Worm (Caenorhabditis elegans): Measurements from ENCODE around the gene C34D1.4.

C34D1.4 gene

DNA sequence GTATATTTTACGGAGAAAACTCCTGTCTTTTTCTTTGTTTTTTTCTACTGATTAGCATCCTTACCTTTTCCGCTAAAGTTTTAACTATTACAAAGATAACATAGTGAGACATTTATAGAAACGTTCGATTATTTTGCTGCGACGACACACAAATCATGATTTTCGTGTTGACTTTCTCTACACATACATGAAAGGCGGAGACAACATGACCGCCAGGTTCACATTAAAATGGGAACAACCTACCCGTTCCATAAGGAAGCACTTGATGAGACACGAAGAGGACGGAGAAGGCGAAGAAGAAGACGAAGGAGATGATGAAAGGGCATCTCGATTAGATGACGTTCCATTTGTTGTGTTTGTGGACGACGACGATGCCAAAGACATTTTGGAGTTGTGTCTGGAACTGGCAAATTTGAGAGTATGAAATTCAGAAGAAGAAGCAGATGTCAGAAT lies at the start of gene C34D1.4:
TSS of gene C34D1.4 (minus strand) at position 403 of the 453 bp plus-strand sequence.
- no peak for TF ChIP-seq ham-2 (GFP tag; optimal IDR thresholded peaks at IDR 0.05)
- TF ChIP-seq flh-1 (GFP tag; optimal IDR thresholded peaks at IDR 0.05): no peak
- no peak for TF ChIP-seq bed-3 (GFP tag; optimal IDR thresholded peaks at IDR 0.05)
- TF ChIP-seq ceh-83 (GFP tag; optimal IDR thresholded peaks at IDR 0.05): no peak
- TF ChIP-seq pha-4 (tag; optimal IDR thresholded peaks at IDR 0.05): no peak
- TF ChIP-seq nhr-76 (tag; optimal IDR thresholded peaks at IDR 0.05): no peak
- no peak for TF ChIP-seq M03D4.4 (tag; optimal IDR thresholded peaks at IDR 0.05)
- no peak for TF ChIP-seq ceh-43 (GFP tag; optimal IDR thresholded peaks at IDR 0.05)
- no peak for TF ChIP-seq lin-32 (GFP tag; optimal IDR thresholded peaks at IDR 0.05)

ce11 chrV:13308616-13309015 lies 49.5 kb upstream of the C34D1.4 start, which contains the start of gene C50B6.1:
C50B6.1 (plus strand) TSS chrV:13308916.
- TF ChIP-seq bed-3 (GFP tag; optimal IDR thresholded peaks at IDR 0.05) (no peak), ces-1 (GFP tag; optimal IDR thresholded peaks at IDR 0.05) (no peak), ceh-43 (GFP tag; optimal IDR thresholded peaks at IDR 0.05) (no peak), pha-4 (tag; optimal IDR thresholded peaks at IDR 0.05) (no peak), zip-8 (tag; optimal IDR thresholded peaks at IDR 0.05) (no peak), unc-120 (tag; optimal IDR thresholded peaks at IDR 0.05; ENCODE audit: poor library complexity, severe bottlenecking) (no peak), ceh-83 (GFP tag; optimal IDR thresholded peaks at IDR 0.05) (no peak), M03D4.4 (tag; optimal IDR thresholded peaks at IDR 0.05) (no peak), cnd-1 (tag; optimal IDR thresholded peaks at IDR 0.05) (no peak), lin-32 (GFP tag; optimal IDR thresholded peaks at IDR 0.05) (no peak), tbx-8 (GFP tag; optimal IDR thresholded peaks at IDR 0.05) (no peak), elt-1 (tag; optimal IDR thresholded peaks at IDR 0.05; ENCODE audit: borderline replicate concordance, insufficient read depth) (no peak), mls-2 (tag; optimal IDR thresholded peaks at IDR 0.05) (no peak), unc-62 (GFP tag; optimal IDR thresholded peaks at IDR 0.05) (no peak), ztf-11 (tag; optimal IDR thresholded peaks at IDR 0.05) (no peak), sem-2 (GFP tag; optimal IDR thresholded peaks at IDR 0.05) (no peak), snpc-4 (tag; optimal IDR thresholded peaks at IDR 0.05) (no peak)

DNA sequence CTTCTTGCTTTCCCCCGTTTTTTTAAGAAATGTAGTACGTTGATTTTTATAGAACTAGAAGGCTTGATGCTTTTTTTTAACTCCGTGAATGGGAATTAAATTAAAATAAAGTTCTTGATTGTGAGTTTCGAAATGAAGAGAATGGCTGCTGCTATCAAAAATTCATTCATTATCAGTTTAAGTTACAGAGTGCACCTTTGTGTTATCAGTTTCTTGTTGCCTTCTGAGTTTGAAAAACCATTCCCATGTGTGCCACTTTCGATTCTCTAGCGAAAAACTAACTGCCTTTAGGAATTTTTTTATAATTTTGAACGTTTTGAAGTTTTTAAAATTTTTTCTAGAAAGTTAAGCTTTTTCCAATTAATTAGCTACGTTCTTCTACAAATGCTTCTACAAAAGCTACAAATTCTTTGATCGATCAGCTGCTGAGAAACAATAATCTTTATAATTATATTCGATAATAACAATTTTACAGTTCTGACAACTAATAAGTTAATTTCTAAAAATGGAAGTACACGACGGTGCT lies 45.6 kb upstream of the C34D1.4 start, which contains the start of gene C26E1.2:
TSS of gene C26E1.2 (plus strand) at position 476 of the 526 bp plus-strand sequence.
- TF ChIP-seq sptf-1 (tag; optimal IDR thresholded peaks at IDR 0.05): no peak
- no peak for TF ChIP-seq hlh-1 (tag; optimal IDR thresholded peaks at IDR 0.05)
- no peak for TF ChIP-seq drap-1 (GFP tag; optimal IDR thresholded peaks at IDR 0.05)
- TF ChIP-seq flh-1 (GFP tag; optimal IDR thresholded peaks at IDR 0.05): no peak
- no peak for TF ChIP-seq mab-5 (tag; optimal IDR thresholded peaks at IDR 0.05)
- no peak for TF ChIP-seq tbx-8 (GFP tag; optimal IDR thresholded peaks at IDR 0.05)
- no peak for TF ChIP-seq cnd-1 (tag; optimal IDR thresholded peaks at IDR 0.05)
- TF ChIP-seq nhr-28 (tag; optimal IDR thresholded peaks at IDR 0.05): no peak
- TF ChIP-seq blmp-1 (tag; optimal IDR thresholded peaks at IDR 0.05): no peak
- no peak for TF ChIP-seq nhr-76 (tag; optimal IDR thresholded peaks at IDR 0.05)
- no peak for TF ChIP-seq ces-1 (GFP tag; optimal IDR thresholded peaks at IDR 0.05)
- no peak for TF ChIP-seq mep-1 (tag; optimal IDR thresholded peaks at IDR 0.05)
- TF ChIP-seq ceh-43 (GFP tag; optimal IDR thresholded peaks at IDR 0.05): no peak
- no peak for TF ChIP-seq nhr-237 (tag; optimal IDR thresholded peaks at IDR 0.05)
- no peak for TF ChIP-seq lin-32 (GFP tag; optimal IDR thresholded peaks at IDR 0.05)
- no peak for TF ChIP-seq lsy-2 (tag; optimal IDR thresholded peaks at IDR 0.05)
- no peak for TF ChIP-seq M03D4.4 (tag; optimal IDR thresholded peaks at IDR 0.05)
- no peak for TF ChIP-seq unc-62 (GFP tag; optimal IDR thresholded peaks at IDR 0.05)
- TF ChIP-seq zip-8 (tag; optimal IDR thresholded peaks at IDR 0.05): no peak
- no peak for TF ChIP-seq ceh-39 (tag; optimal IDR thresholded peaks at IDR 0.05)

DNA sequence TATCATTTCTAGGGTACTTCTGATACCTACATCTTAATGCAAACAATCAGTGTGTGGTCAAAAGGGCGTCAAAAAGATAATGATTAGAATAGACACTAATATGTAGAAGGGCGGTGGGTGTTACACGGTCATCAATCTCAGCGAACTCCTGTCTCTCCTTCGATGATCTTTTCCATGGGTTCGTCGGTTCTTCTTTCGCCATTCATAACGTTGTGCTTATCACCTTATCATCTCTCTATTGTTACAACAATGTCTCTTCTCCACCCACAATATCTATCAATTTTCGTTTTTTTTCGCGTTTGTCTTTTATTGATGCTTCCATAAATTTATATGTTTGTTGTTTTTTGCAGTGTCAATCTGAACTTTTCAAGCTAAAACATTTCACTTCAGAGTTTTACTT lies 42.3 kb upstream of the C34D1.4 start, which contains the start of gene ceh-79:
TSS of gene ceh-79 (plus strand) at position 391 of the 400 bp plus-strand sequence.
- no peak for TF ChIP-seq snpc-4 (tag; optimal IDR thresholded peaks at IDR 0.05)
- TF ChIP-seq nhr-76 (tag; optimal IDR thresholded peaks at IDR 0.05): no peak

- TF ChIP-seq bed-3 (GFP tag; optimal IDR thresholded peaks at IDR 0.05) (no peak), elt-1 (tag; optimal IDR thresholded peaks at IDR 0.05; ENCODE audit: borderline replicate concordance, insufficient read depth) (no peak), ceh-43 (GFP tag; optimal IDR thresholded peaks at IDR 0.05) (no peak), elt-3 (tag; optimal IDR thresholded peaks at IDR 0.05) (no peak), hlh-1 (tag; optimal IDR thresholded peaks at IDR 0.05) (no peak), zip-8 (tag; optimal IDR thresholded peaks at IDR 0.05) (no peak), mls-2 (tag; optimal IDR thresholded peaks at IDR 0.05) (no peak), drap-1 (GFP tag; optimal IDR thresholded peaks at IDR 0.05) (no peak), nhr-237 (tag; optimal IDR thresholded peaks at IDR 0.05) (no peak)
These were observed 41.4 kb upstream of the C34D1.4 start for ce11 chrV:13300492-13300891.
